Worm (Caenorhabditis elegans) whole organism, L1 larva: ENCODE results near the gene R05D8.7.

Experiments
- C34B4.2 ChIP-seq: sonication (generic microtip); optimal IDR thresholded peaks from 2 replicates; lab custom pipeline; 2017; ENCODE audit warnings: mild to moderate bottlenecking, missing genetic modification characterization, missing compliant biosample characterization
- Y116A8C.19 ChIP-seq: sonication (generic microtip); optimal IDR thresholded peaks from 2 replicates; lab custom pipeline; 2016; ENCODE audit warnings: missing compliant biosample characterization, missing genetic modification characterization, borderline replicate concordance
- aly-2 ChIP-seq: fragments of 150-350 bp; optimal IDR thresholded peaks from 2 replicates; lab custom pipeline; 2014; ENCODE audit warnings: missing biosample characterization, missing genetic modification characterization
- ama-1 ChIP-seq: fragments of 150-350 bp; optimal IDR thresholded peaks from 2 replicates; lab custom pipeline; 2014
- ceh-63 ChIP-seq: fragments of 200-800 bp; sonication (Bioruptor generic); optimal IDR thresholded peaks from 2 replicates; lab custom pipeline; 2018; ENCODE audit warnings: mild to moderate bottlenecking, missing genetic modification characterization, missing compliant biosample characterization
- ceh-90 ChIP-seq: sonication (generic microtip); optimal IDR thresholded peaks from 2 replicates; lab custom pipeline; 2016; ENCODE audit warnings: missing genetic modification characterization, missing compliant biosample characterization
- dpl-1 ChIP-seq, 3 experiments: fragments of 150-350 bp in 2 of 3; sonication (generic microtip) in 1 of 3; optimal IDR thresholded peaks; 2 replicates each; lab custom pipeline; 2014 to 2017; ENCODE audit warnings: missing biosample characterization in 3 of 3, missing genetic modification characterization in 3 of 3, missing genetic modification reagents in 3 of 3
- efl-3 ChIP-seq: fragments of 200-800 bp; sonication (Bioruptor generic); optimal IDR thresholded peaks from 2 replicates; lab custom pipeline; 2018; ENCODE audit warnings: mild to moderate bottlenecking, missing genetic modification characterization, missing compliant biosample characterization
- egl-27 ChIP-seq, 2 experiments: fragments of 150-350 bp in 1 of 2; sonication (generic microtip); optimal IDR thresholded peaks; 3 replicates each; lab custom pipeline; 2017 to 2018; ENCODE audit warnings: missing biosample characterization in 2 of 2, missing genetic modification characterization in 2 of 2, missing genetic modification reagents in 2 of 2
- elt-2 ChIP-seq: sonication (generic microtip); optimal IDR thresholded peaks from 2 replicates; lab custom pipeline; 2016; ENCODE audit warnings: missing genetic modification characterization, mild to moderate bottlenecking, inconsistent platforms, missing compliant biosample characterization, missing genetic modification reagents
- ets-5 ChIP-seq: fragments of 200-800 bp; sonication (Bioruptor generic); IDR thresholded peaks from 2 replicates; pipeline ENCODE4 v1.3.6; 2022; ENCODE audit warnings: missing genetic modification characterization, missing compliant biosample characterization
- fkh-10 ChIP-seq: sonication (generic microtip); optimal IDR thresholded peaks from 2 replicates; lab custom pipeline; 2017; ENCODE audit warnings: missing biosample characterization, missing genetic modification reagents, missing genetic modification characterization
- fkh-4 ChIP-seq: sonication (generic microtip); optimal IDR thresholded peaks from 2 replicates; lab custom pipeline; 2016; ENCODE audit warnings: missing compliant biosample characterization, missing genetic modification characterization, borderline replicate concordance
- fos-1 ChIP-seq: fragments of 150-350 bp; optimal IDR thresholded peaks from 2 replicates; lab custom pipeline; 2014; ENCODE audit warnings: missing biosample characterization, missing genetic modification characterization
- hlh-17 ChIP-seq: fragments of 200-800 bp; sonication (Bioruptor generic); optimal IDR thresholded peaks from 2 replicates; lab custom pipeline; 2018; ENCODE audit warnings: missing genetic modification characterization, mild to moderate bottlenecking, missing compliant biosample characterization, moderate library complexity, borderline replicate concordance
- lin-13 ChIP-seq: fragments of 150-350 bp; optimal IDR thresholded peaks from 2 replicates; lab custom pipeline; 2014; ENCODE audit warnings: missing biosample characterization, missing genetic modification reagents, missing genetic modification characterization
- lin-35 ChIP-seq, 2 experiments: fragments of 150-350 bp; optimal IDR thresholded peaks; 2 replicates each; lab custom pipeline; 2014; ENCODE audit warnings: missing biosample characterization in 2 of 2, missing genetic modification characterization in 2 of 2, missing genetic modification reagents in 2 of 2
- lin-39 ChIP-seq: fragments of 150-350 bp; optimal IDR thresholded peaks from 2 replicates; lab custom pipeline; 2014; ENCODE audit warnings: missing biosample characterization, missing genetic modification reagents, missing genetic modification characterization
- lir-3 ChIP-seq: sonication (generic microtip); optimal IDR thresholded peaks from 2 replicates; lab custom pipeline; 2016; ENCODE audit warnings: mild to moderate bottlenecking, missing genetic modification characterization, moderate library complexity, missing compliant biosample characterization; ENCODE audit not compliant: poor library complexity
- mef-2 ChIP-seq: fragments of 150-350 bp; optimal IDR thresholded peaks from 2 replicates; lab custom pipeline; 2014; ENCODE audit warnings: missing biosample characterization, missing genetic modification characterization
- mep-1 ChIP-seq: fragments of 150-350 bp; optimal IDR thresholded peaks from 2 replicates; lab custom pipeline; 2014; ENCODE audit warnings: missing biosample characterization, missing genetic modification characterization
- nhr-12 ChIP-seq: sonication (generic microtip); optimal IDR thresholded peaks from 2 replicates; lab custom pipeline; 2017; ENCODE audit warnings: missing biosample characterization, missing genetic modification characterization
- nhr-28 ChIP-seq: fragments of 150-350 bp; optimal IDR thresholded peaks from 2 replicates; lab custom pipeline; 2014; ENCODE audit warnings: missing biosample characterization, missing genetic modification characterization
- nhr-47 ChIP-seq: sonication (generic microtip); optimal IDR thresholded peaks from 2 replicates; lab custom pipeline; 2016; ENCODE audit warnings: mild to moderate bottlenecking, missing genetic modification characterization, moderate library complexity, missing compliant biosample characterization
- nhr-77 ChIP-seq: fragments of 150-350 bp; optimal IDR thresholded peaks from 2 replicates; lab custom pipeline; 2014; ENCODE audit warnings: missing biosample characterization, missing genetic modification characterization
- nhr-85 ChIP-seq: sonication (generic microtip); peaks from one replicate; lab custom pipeline; 2016; ENCODE audit warnings: missing genetic modification characterization, inconsistent platforms, missing compliant biosample characterization
- nhr-90 ChIP-seq: sonication (generic microtip); optimal IDR thresholded peaks from 2 replicates; lab custom pipeline; 2016; ENCODE audit warnings: mild to moderate bottlenecking, missing genetic modification characterization, missing compliant biosample characterization; ENCODE audit not compliant: poor library complexity
- pax-3 ChIP-seq: fragments of 200-800 bp; sonication (Bioruptor generic); optimal IDR thresholded peaks from 2 replicates; lab custom pipeline; 2018; ENCODE audit warnings: mild to moderate bottlenecking, missing genetic modification characterization, moderate library complexity, missing compliant biosample characterization
- pqm-1 ChIP-seq: sonication (generic microtip); optimal IDR thresholded peaks from 3 replicates; lab custom pipeline; 2017; ENCODE audit warnings: missing biosample characterization, missing genetic modification characterization
- sup-37 ChIP-seq: fragments of 200-800 bp; sonication (Bioruptor generic); optimal IDR thresholded peaks from 2 replicates; lab custom pipeline; 2018; ENCODE audit warnings: mild to moderate bottlenecking, missing genetic modification characterization, missing compliant biosample characterization
- swsn-7 ChIP-seq: sonication (generic microtip); optimal IDR thresholded peaks from 2 replicates; lab custom pipeline; 2016; ENCODE audit warnings: missing genetic modification characterization, missing compliant biosample characterization
- unc-130 ChIP-seq: fragments of 150-350 bp; optimal IDR thresholded peaks from 2 replicates; lab custom pipeline; 2017; ENCODE audit warnings: missing biosample characterization, missing genetic modification characterization, inconsistent platforms
- unc-62 ChIP-seq: fragments of 150-350 bp; optimal IDR thresholded peaks from 2 replicates; lab custom pipeline; 2014; ENCODE audit warnings: missing biosample characterization, missing genetic modification reagents, missing genetic modification characterization
- unc-98 ChIP-seq: fragments of 200-800 bp; sonication (Bioruptor generic); IDR thresholded peaks from 2 replicates; pipeline ENCODE4 v1.3.6; 2022; ENCODE audit warnings: missing genetic modification characterization, missing compliant biosample characterization
- vab-15 ChIP-seq: sonication (generic microtip); optimal IDR thresholded peaks from 2 replicates; lab custom pipeline; 2017; ENCODE audit warnings: missing genotype, mild to moderate bottlenecking, missing genetic modification characterization, missing compliant biosample characterization
- xbp-1 ChIP-seq: sonication (generic microtip); optimal IDR thresholded peaks from 2 replicates; lab custom pipeline; 2016; ENCODE audit warnings: missing genetic modification characterization, missing compliant biosample characterization
- zag-1 ChIP-seq: fragments of 150-350 bp; optimal IDR thresholded peaks from 2 replicates; lab custom pipeline; 2014; ENCODE audit warnings: missing biosample characterization, missing genetic modification characterization
- ztf-4 ChIP-seq: fragments of 150-350 bp; optimal IDR thresholded peaks from 2 replicates; lab custom pipeline; 2014; ENCODE audit warnings: missing biosample characterization, missing genetic modification characterization

The R05D8.7 gene

DNA sequence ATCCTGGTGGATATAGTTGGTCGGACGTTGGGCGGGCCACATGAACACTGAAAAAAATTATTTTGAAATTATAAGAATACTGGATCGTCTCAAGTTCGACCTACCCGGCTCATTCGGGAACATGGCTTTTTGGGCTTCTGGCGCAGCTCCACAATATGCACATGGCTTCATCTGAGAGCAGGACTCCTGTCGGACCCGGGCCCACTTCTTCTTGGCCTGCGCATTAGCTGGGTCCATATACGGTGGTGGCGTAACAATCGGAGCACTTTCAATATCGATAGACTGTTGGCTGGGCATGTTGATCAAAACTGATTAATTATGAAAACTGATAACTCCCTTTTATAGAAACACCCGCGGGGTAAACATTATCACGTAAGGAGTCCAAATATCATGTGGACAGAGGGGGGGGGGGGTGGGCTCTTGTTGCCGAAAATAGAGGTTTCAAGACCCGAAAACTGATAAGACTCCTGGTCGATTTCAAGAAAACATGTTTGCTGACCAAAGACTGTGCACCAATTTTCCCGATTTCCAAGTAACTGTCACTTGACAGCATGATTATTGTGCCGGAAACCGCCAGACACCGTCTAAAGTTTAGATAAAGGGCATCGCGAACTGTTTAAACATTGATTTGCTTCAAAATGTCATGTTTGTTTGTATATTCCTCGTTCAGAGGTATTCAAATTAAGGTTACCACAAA lies 32.1 kb downstream of the R05D8.7 start, which contains the start of gene dod-3:
TSS of gene dod-3 (minus strand) at position 315 of the 697 bp plus-strand sequence.
- peak; percentile 8 for TF ChIP-seq ama-1 (lab: Kevin White, UChicago)
- TF ChIP-seq ets-5: no peak
- no peak for TF ChIP-seq xbp-1 (tag; lab: Kevin White, UChicago)
- peak; percentile 43 for TF ChIP-seq nhr-90 (tag; lab: Kevin White, UChicago)
- no peak for TF ChIP-seq C34B4.2 (tag; lab: Kevin White, UChicago)
- TF ChIP-seq mef-2: no peak
- TF ChIP-seq lin-13 (GFP tag; lab: Kevin White, UChicago): no peak
- no peak for TF ChIP-seq lin-39 (tag; lab: Kevin White, UChicago)
- peak; percentile 98 for TF ChIP-seq elt-2
- no peak for TF ChIP-seq sup-37 (GFP tag; lab: Kevin White, UChicago)
- no peak for TF ChIP-seq efl-3
- no peak for TF ChIP-seq fkh-4
- TF ChIP-seq, all 84 proteins: peak for 3

DNA sequence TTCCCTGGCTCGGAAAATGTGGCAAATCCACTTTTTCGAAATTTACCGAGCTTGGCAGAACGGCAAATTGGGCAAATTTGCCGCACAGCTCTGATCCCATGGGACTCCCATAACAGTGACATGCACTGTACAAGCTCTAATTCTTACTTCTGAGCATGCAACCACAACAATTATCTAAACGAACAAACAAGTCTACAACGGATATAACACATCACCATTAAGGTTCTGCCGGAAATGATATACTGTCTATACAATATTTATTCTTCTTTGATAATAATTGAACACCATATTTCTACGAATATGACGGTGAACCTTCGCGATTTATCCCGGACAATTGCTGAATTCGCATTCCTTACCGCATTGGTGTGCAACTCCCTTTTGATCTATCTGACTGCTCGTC lies 34.8 kb downstream of the R05D8.7 start, which contains the start of gene str-33:
TSS of gene str-33 (plus strand) at position 301 of the 400 bp plus-strand sequence.
- TF ChIP-seq ztf-4 (tag; lab: Kevin White, UChicago) (no peak), nhr-12 (tag; lab: Kevin White, UChicago) (no peak), dpl-1 (GFP tag; optimal IDR thresholded peaks at IDR 0.05; lab: Kevin White, UChicago) (no peak), pax-3 (tag; lab: Kevin White, UChicago) (no peak), sup-37 (GFP tag; lab: Kevin White, UChicago) (no peak), swsn-7 (tag; lab: Kevin White, UChicago) (no peak), vab-15 (no peak), ceh-90 (tag; lab: Kevin White, UChicago) (no peak), lir-3 (no peak), C34B4.2 (tag; lab: Kevin White, UChicago) (no peak), nhr-85 (tag; lab: Kevin White, UChicago) (no peak), hlh-17 (GFP tag; lab: Kevin White, UChicago) (no peak), fos-1 (tag; lab: Kevin White, UChicago) (no peak), Y116A8C.19 (tag; lab: Kevin White, UChicago) (no peak), aly-2 (tag; lab: Kevin White, UChicago) (no peak)
- TF ChIP-seq, all 84 proteins: peak for 0

DNA sequence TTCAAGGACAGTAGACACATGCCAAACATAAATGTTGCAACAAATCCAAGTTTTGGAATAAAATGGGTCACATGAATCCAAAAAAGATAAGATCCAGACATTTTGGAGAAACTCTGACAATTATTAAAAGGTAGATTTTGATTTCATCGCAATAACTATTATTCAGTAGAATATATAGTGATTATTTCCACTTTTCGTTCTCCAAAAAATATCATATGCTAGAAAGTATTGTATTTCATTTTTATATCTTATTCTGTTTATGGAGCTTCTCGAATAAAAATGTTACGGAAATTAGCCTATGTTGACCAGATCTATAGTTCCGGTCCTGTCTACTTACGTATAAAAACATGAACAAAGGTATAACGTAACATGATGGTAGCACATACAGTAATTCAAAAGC lies 35.9 kb downstream of the R05D8.7 start, which contains the start of gene str-13:
TSS of gene str-13 (minus strand) at position 101 of the 400 bp plus-strand sequence.
- TF ChIP-seq zag-1 (tag; lab: Kevin White, UChicago) (no peak), nhr-85 (tag; lab: Kevin White, UChicago) (peak; percentile 39)

DNA sequence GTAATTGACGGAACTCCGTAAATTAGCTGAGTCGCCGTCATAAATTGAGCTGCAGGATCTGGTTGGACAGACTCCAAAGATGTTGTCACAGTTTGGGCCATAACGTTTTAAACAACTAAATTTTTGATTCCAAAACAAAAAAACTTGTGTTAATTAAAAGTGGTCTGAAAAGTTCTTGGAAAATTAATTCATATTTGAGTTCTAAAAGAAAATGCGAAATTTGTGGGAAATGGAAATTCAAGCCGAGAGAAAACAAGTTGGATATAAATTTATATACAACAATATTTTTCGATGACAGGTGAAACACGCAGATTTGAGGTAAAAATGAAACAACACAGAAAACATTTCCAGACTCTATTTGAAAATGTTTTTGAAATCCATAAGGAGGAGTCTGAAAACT lies 37.8 kb downstream of the R05D8.7 start, which contains the start of gene srg-59:
TSS of gene srg-59 (minus strand) at position 101 of the 400 bp plus-strand sequence.
- TF ChIP-seq mep-1 (tag; lab: Kevin White, UChicago) (no peak), nhr-90 (tag; lab: Kevin White, UChicago) (no peak), fkh-4 (no peak)
- TF ChIP-seq, all 84 proteins: peak for 0

DNA sequence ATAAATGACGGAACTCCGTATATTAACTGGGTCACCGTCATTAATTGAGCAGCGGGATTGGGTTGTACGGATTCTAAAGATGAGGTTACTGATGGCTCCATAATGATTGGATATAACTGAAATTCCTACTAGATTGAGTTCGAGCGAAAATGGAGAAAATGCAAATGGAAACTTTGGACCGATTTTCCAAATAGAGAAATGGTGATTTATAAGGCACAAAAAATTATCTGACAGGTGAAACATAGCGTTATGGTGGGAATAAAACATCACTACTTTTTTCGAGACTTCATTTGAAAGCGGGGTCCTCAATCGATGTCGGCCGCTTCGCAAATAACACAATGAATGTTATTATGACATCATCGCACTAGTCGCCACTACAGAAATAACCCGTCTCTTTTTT lies 40.5 kb downstream of the R05D8.7 start, which contains the start of gene srg-60:
TSS of gene srg-60 (minus strand) at position 101 of the 400 bp plus-strand sequence.
- TF ChIP-seq swsn-7 (tag; lab: Kevin White, UChicago) (no peak), mef-2 (no peak), unc-130 (tag; lab: Kevin White, UChicago) (no peak), ztf-4 (tag; lab: Kevin White, UChicago) (no peak), pqm-1 (tag; lab: Kevin White, UChicago) (no peak), fkh-10 (no peak), sup-37 (GFP tag; lab: Kevin White, UChicago) (no peak), nhr-47 (tag; lab: Kevin White, UChicago) (no peak), nhr-77 (tag; lab: Kevin White, UChicago) (no peak), unc-62 (GFP tag; lab: Kevin White, UChicago) (no peak), fos-1 (tag; lab: Kevin White, UChicago) (no peak), unc-98 (GFP tag; lab: Robert Waterston, UW) (no peak), nhr-28 (tag; lab: Kevin White, UChicago) (no peak), ets-5 (no peak), egl-27 (tag; optimal IDR thresholded peaks at IDR 0.05; lab: Kevin White, UChicago) (no peak), ceh-63 (GFP tag; lab: Kevin White, UChicago) (no peak), lin-35 (GFP tag; optimal IDR thresholded peaks at IDR 0.05; lab: Kevin White, UChicago) (no peak)
